Worm (Caenorhabditis elegans): ENCODE data around the gene str-108.

- TF ChIP-seq him-1 (tag; optimal IDR thresholded peaks at IDR 0.05) (no peak), W03F9.2 (tag; optimal IDR thresholded peaks at IDR 0.05) (no peak)
Observed at ce11 chrV:16132705-16133104, 33.3 kb upstream of the str-108 start, which contains the start of gene fbxa-144.
